Fruit fly (Drosophila melanogaster) whole organism, prepupa: ENCODE measurements around the gene Cp7Fa.

Experiments
- CG10669 ChIP-seq: fragments of 200-800 bp; sonication (Bioruptor generic); optimal IDR thresholded peaks from 3 replicates; lab custom pipeline; 2018; ENCODE audit warnings: missing biosample characterization, mild to moderate bottlenecking, missing genetic modification characterization, moderate library complexity
- CG11294 ChIP-seq: fragments of 200-800 bp; sonication (Bioruptor generic); IDR thresholded peaks from 2 replicates; pipeline ENCODE4 v1.3.6; 2022; ENCODE audit warnings: missing biosample characterization, missing genetic modification characterization
- CG11902 ChIP-seq: fragments of 200-800 bp; sonication (Bioruptor generic); optimal IDR thresholded peaks from 3 replicates; lab custom pipeline; 2016; ENCODE audit warnings: missing biosample characterization, missing genetic modification characterization
- CG15336 ChIP-seq: fragments of 200-800 bp; sonication (Bioruptor generic); IDR thresholded peaks from 2 replicates; pipeline ENCODE4 v1.3.6; 2022; ENCODE audit warnings: missing biosample characterization, missing genetic modification characterization
- CG1621 ChIP-seq: fragments of 200-800 bp; sonication (Bioruptor generic); optimal IDR thresholded peaks from 3 replicates; lab custom pipeline; 2018; ENCODE audit warnings: missing biosample characterization, mild to moderate bottlenecking, missing genetic modification characterization
- CG16779 ChIP-seq: fragments of 200-800 bp; sonication (Bioruptor generic); optimal IDR thresholded peaks from 3 replicates; lab custom pipeline; 2017; ENCODE audit warnings: missing biosample characterization, mild to moderate bottlenecking, missing genetic modification characterization
- CG3032 ChIP-seq: fragments of 200-800 bp; optimal IDR thresholded peaks from 2 replicates; lab custom pipeline; 2019; ENCODE audit warnings: missing biosample characterization, mild to moderate bottlenecking, missing genetic modification characterization, moderate library complexity
- CG31627 ChIP-seq: fragments of 200-800 bp; sonication (Bioruptor generic); optimal IDR thresholded peaks from 3 replicates; lab custom pipeline; 2016; ENCODE audit warnings: missing biosample characterization, missing genetic modification characterization
- CG32006 ChIP-seq: fragments of 200-800 bp; sonication (Bioruptor generic); optimal IDR thresholded peaks from 3 replicates; lab custom pipeline; 2017; ENCODE audit warnings: missing biosample characterization, mild to moderate bottlenecking, missing genetic modification characterization
- CG34406 ChIP-seq: fragments of 200-800 bp; sonication (Bioruptor generic); optimal IDR thresholded peaks from 3 replicates; lab custom pipeline; 2016; ENCODE audit warnings: missing biosample characterization, missing genetic modification characterization
- CG6163 ChIP-seq: fragments of 200-800 bp; sonication (Bioruptor generic); IDR thresholded peaks from 3 replicates; pipeline ENCODE4 v1.3.6; 2022; ENCODE audit warnings: missing biosample characterization, missing genetic modification characterization
- CG6276 ChIP-seq: fragments of 200-800 bp; sonication (Bioruptor generic); optimal IDR thresholded peaks from 2 replicates; lab custom pipeline; 2017; ENCODE audit warnings: missing biosample characterization, mild to moderate bottlenecking, missing genetic modification characterization
- CG6792 ChIP-seq: fragments of 200-800 bp; sonication (Bioruptor generic); optimal IDR thresholded peaks from 3 replicates; lab custom pipeline; 2016; ENCODE audit warnings: missing biosample characterization, missing genetic modification characterization
- CG6808 ChIP-seq: fragments of 200-800 bp; sonication (Bioruptor generic); optimal IDR thresholded peaks from 3 replicates; lab custom pipeline; 2017; ENCODE audit warnings: missing biosample characterization, missing genetic modification characterization, mild to moderate bottlenecking, moderate library complexity, missing genetic modification reagents
- CG6854 ChIP-seq: fragments of 200-800 bp; sonication (Bioruptor generic); optimal IDR thresholded peaks from 2 replicates; lab custom pipeline; 2017; ENCODE audit warnings: missing biosample characterization, mild to moderate bottlenecking, missing genetic modification characterization
- CG8319 ChIP-seq: fragments of 200-800 bp; sonication (Bioruptor generic); optimal IDR thresholded peaks from 3 replicates; lab custom pipeline; 2016; ENCODE audit warnings: missing biosample characterization, missing genetic modification characterization
- CG9139 ChIP-seq: fragments of 200-800 bp; sonication (Bioruptor generic); optimal IDR thresholded peaks from 3 replicates; lab custom pipeline; 2017; ENCODE audit warnings: missing biosample characterization, mild to moderate bottlenecking, missing genetic modification characterization
- Eip75B ChIP-seq: fragments of 200-800 bp; sonication (Bioruptor generic); optimal IDR thresholded peaks from 3 replicates; lab custom pipeline; 2016; ENCODE audit warnings: missing biosample characterization, missing genetic modification characterization
- Eip78C ChIP-seq: fragments of 200-800 bp; sonication (Bioruptor generic); peaks from one replicate; lab custom pipeline; 2016; ENCODE audit warnings: missing biosample characterization, missing genetic modification characterization
- Eip93F ChIP-seq: fragments of 200-800 bp; sonication (Bioruptor generic); optimal IDR thresholded peaks from 2 replicates; lab custom pipeline; 2016; ENCODE audit warnings: missing biosample characterization, mild to moderate bottlenecking, missing genetic modification characterization
- Ets21C ChIP-seq: fragments of 200-800 bp; sonication (Bioruptor generic); optimal IDR thresholded peaks from 3 replicates; lab custom pipeline; 2016; ENCODE audit warnings: missing biosample characterization, missing genetic modification characterization
- Ets96B ChIP-seq: fragments of 200-800 bp; optimal IDR thresholded peaks from 2 replicates; lab custom pipeline; 2019; ENCODE audit warnings: missing biosample characterization, mild to moderate bottlenecking, missing genetic modification characterization, moderate library complexity
- Hr38 ChIP-seq: sonication (Bioruptor generic); optimal IDR thresholded peaks from 2 replicates; lab custom pipeline; 2016; ENCODE audit warnings: missing biosample characterization, missing genetic modification characterization
- Hr39 ChIP-seq: fragments of 200-800 bp; sonication (Bioruptor generic); optimal IDR thresholded peaks from 2 replicates; lab custom pipeline; 2016; ENCODE audit warnings: missing biosample characterization, missing genetic modification characterization
- Hr4 ChIP-seq: fragments of 200-800 bp; sonication (Bioruptor generic); optimal IDR thresholded peaks from 3 replicates; lab custom pipeline; 2016; ENCODE audit warnings: missing biosample characterization, missing genetic modification characterization
- Lpt ChIP-seq: fragments of 200-800 bp; sonication (Bioruptor generic); optimal IDR thresholded peaks from 3 replicates; lab custom pipeline; 2016; ENCODE audit warnings: missing biosample characterization, missing genetic modification characterization
- Met ChIP-seq: fragments of 200-800 bp; sonication (Bioruptor generic); optimal IDR thresholded peaks from 3 replicates; lab custom pipeline; 2016; ENCODE audit warnings: missing biosample characterization, missing genetic modification characterization
- Smox ChIP-seq: fragments of 200-800 bp; sonication (Bioruptor generic); optimal IDR thresholded peaks from 3 replicates; lab custom pipeline; 2016; ENCODE audit warnings: missing biosample characterization, missing genetic modification characterization
- Sox102F ChIP-seq: fragments of 200-800 bp; sonication (Bioruptor generic); optimal IDR thresholded peaks from 2 replicates; lab custom pipeline; 2016; ENCODE audit warnings: missing biosample characterization, mild to moderate bottlenecking, missing genetic modification characterization
- Sox14 ChIP-seq: fragments of 200-800 bp; sonication (Bioruptor generic); optimal IDR thresholded peaks from 3 replicates; lab custom pipeline; 2016; ENCODE audit warnings: missing biosample characterization, missing genetic modification characterization
- Sox15 ChIP-seq: fragments of 200-800 bp; sonication (Bioruptor generic); optimal IDR thresholded peaks from 3 replicates; lab custom pipeline; 2016; ENCODE audit warnings: missing biosample characterization, missing genetic modification characterization
- acj6 ChIP-seq: fragments of 200-800 bp; sonication (Bioruptor generic); optimal IDR thresholded peaks from 3 replicates; lab custom pipeline; 2016; ENCODE audit warnings: missing biosample characterization, missing genetic modification characterization
- cyc ChIP-seq: fragments of 200-800 bp; sonication (Bioruptor generic); optimal IDR thresholded peaks from 3 replicates; lab custom pipeline; 2016; ENCODE audit warnings: missing biosample characterization, missing genetic modification characterization
- dac ChIP-seq: fragments of 200-800 bp; sonication (Bioruptor generic); optimal IDR thresholded peaks from 2 replicates; lab custom pipeline; 2017; ENCODE audit warnings: missing biosample characterization, mild to moderate bottlenecking, missing genetic modification characterization
- dsx ChIP-seq: fragments of 200-800 bp; optimal IDR thresholded peaks from 3 replicates; lab custom pipeline; 2019; ENCODE audit warnings: missing biosample characterization, mild to moderate bottlenecking, missing genetic modification characterization, moderate library complexity; ENCODE audit not compliant: poor library complexity, severe bottlenecking
- eg ChIP-seq: fragments of 200-800 bp; sonication (Bioruptor generic); IDR thresholded peaks from 3 replicates; pipeline ENCODE4 v1.3.6; 2022; ENCODE audit warnings: missing biosample characterization, missing genetic modification characterization
- fd59A ChIP-seq: fragments of 200-800 bp; sonication (Bioruptor generic); optimal IDR thresholded peaks from 2 replicates; lab custom pipeline; 2017; ENCODE audit warnings: missing biosample characterization, mild to moderate bottlenecking, missing genetic modification characterization, missing genetic modification reagents
- fd85E ChIP-seq: fragments of 200-800 bp; sonication (Bioruptor generic); optimal IDR thresholded peaks from 3 replicates; lab custom pipeline; 2016; ENCODE audit warnings: missing biosample characterization, missing genetic modification characterization
- lz ChIP-seq: fragments of 200-800 bp; sonication (Bioruptor generic); optimal IDR thresholded peaks from 3 replicates; lab custom pipeline; 2016; ENCODE audit warnings: missing biosample characterization, missing genetic modification characterization
- salr ChIP-seq, 2 experiments: fragments of 200-800 bp; sonication (Bioruptor generic); optimal IDR thresholded peaks; 3 replicates each; lab custom pipeline; 2016 to 2018; ENCODE audit warnings: missing biosample characterization in 2 of 2, missing genetic modification characterization in 2 of 2, mild to moderate bottlenecking in 1 of 2
- spab ChIP-seq: fragments of 200-800 bp; sonication (Bioruptor generic); optimal IDR thresholded peaks from 2 replicates; lab custom pipeline; 2017; ENCODE audit warnings: missing biosample characterization, mild to moderate bottlenecking, missing genetic modification characterization, missing genetic modification reagents
- svp ChIP-seq: fragments of 200-800 bp; sonication (Bioruptor generic); peaks from one replicate; lab custom pipeline; 2016; ENCODE audit warnings: missing biosample characterization, missing genetic modification characterization
- topi ChIP-seq: fragments of 200-800 bp; sonication (Bioruptor generic); optimal IDR thresholded peaks from 3 replicates; lab custom pipeline; 2016; ENCODE audit warnings: missing biosample characterization, missing genetic modification characterization
- vri ChIP-seq: fragments of 200-800 bp; sonication (Bioruptor generic); optimal IDR thresholded peaks from 3 replicates; lab custom pipeline; 2016; ENCODE audit warnings: missing biosample characterization, mild to moderate bottlenecking, missing genetic modification characterization

The Cp7Fa gene

DNA sequence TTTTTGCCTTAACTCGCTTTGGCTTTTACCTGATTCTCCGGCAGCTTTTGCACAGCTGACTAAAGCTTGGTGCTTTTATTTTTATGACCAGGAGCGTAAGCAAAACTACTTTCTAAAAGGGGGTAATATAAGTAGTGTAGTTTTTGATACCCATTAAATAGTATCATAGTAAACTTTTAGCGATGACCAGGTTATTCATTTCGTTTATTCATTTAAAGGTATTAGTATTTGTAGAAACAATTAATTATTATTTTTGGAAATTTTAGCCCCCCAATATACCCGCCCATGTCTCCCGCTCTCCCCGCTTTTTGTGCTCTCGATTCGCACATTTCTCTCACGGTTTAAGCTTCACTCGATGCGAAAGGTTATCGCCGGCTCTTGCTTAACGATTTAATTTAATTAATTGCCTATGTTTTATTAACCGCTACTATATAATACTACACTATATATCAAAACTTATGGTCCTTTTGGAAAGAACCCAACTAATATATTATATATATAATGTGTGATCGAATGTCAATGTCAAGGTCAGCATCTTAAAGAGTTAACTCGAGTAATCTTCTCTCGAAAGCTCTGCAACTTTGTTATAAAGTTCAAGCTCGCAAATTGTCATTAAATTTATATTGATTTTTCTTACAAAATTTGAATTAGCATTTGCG lies 6.2 kb upstream of the Cp7Fa start, which contains the start of gene Sptr (continued):
- TF ChIP-seq CG9139, result peak; percentile 92
- TF ChIP-seq Eip93F (GFP tag; lab: Kevin White, UChicago), result peak; percentile 82
- peak; percentile 76 to 85 for TF ChIP-seq salr (GFP tag; optimal IDR thresholded peaks at IDR 0.05; lab: Kevin White, UChicago)
- TF ChIP-seq cyc (GFP tag; lab: Kevin White, UChicago), result peak; percentile 92
- peak; percentile 93 for TF ChIP-seq CG32006 (GFP tag; lab: Kevin White, UChicago)
- peak; percentile 90 for TF ChIP-seq Hr4 (GFP tag; lab: Kevin White, UChicago)
- peak; percentile 96 for TF ChIP-seq CG6163 (GFP tag; lab: Robert Waterston, UW)
- TF ChIP-seq vri (GFP tag; lab: Kevin White, UChicago), result peak; percentile 93
- peak; percentile 96 for TF ChIP-seq topi (GFP tag; lab: Kevin White, UChicago)
- TF ChIP-seq dac, result peak; percentile 86
- TF ChIP-seq Eip78C, result peak; percentile 99
- peak; percentile 96 for TF ChIP-seq eg (GFP tag; lab: Robert Waterston, UW)
- TF ChIP-seq CG34406 (GFP tag; lab: Kevin White, UChicago), result peak; percentile 94
- TF ChIP-seq CG1621 (tag; lab: Kevin White, UChicago), result peak; percentile 91
- TF ChIP-seq Met (GFP tag; lab: Kevin White, UChicago), result peak; percentile 96
- no peak for TF ChIP-seq Hr38
- peak; percentile 89 for TF ChIP-seq fd59A
- peak; percentile 92 for TF ChIP-seq CG31627

DNA sequence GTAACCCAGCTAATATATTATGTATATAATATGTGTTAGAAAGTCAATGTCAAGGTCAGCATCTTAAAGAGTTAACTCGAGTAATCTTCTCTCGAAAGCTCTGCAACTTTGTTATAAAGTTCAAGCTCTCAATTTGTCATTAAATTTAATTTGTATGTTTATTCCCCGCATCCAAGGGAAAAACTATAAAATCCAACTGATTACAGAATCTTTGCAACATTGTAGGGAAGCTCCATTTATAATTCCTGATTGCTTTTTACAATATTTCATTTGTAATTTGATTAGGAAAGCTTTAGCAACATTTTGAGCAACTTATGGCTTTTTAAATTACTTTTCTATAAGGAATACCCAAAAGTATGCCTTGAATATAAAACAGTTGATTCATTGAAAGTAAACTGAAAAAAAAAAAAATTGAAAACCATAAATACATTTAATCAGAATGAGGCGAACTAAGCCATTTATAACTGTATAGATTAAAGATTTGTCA lies 3.9 kb upstream of the Cp7Fa start:
- TF ChIP-seq dsx (GFP tag; lab: Kevin White, UChicago), result peak; percentile 97
- peak; percentile 4 for TF ChIP-seq Eip78C
- TF ChIP-seq Smox (GFP tag; lab: Kevin White, UChicago), result no peak
- TF ChIP-seq, all 60 proteins: peak for 2

DNA sequence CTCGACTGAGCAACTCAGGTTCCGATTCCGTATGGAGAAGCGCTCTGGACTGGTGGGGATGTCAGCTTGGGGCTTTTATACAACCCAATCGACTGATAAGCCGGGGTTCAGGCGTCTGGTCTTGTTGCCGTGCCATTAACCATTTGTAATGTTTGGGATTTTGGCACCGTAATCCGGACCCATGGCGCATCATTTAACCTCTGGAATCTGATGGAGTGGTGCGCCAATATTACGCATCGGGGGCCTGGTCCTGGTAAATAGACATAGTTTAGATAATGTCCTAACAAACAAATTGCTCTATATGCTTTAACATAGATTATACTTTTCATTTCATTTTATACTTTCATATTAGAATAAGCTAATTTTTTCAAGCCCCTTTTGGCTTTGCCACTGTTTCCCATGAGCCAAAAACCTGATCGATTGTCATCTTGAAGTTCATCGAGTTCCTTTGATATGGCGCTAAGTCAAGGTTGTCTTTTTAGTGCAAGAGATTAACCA lies 1.7 kb upstream of the Cp7Fa start, which contains the start of gene CG12116:
CG12116 (minus strand) TSS at position 51 of the 498 bp plus-strand sequence.
- TF ChIP-seq Hr4 (GFP tag; lab: Kevin White, UChicago), result no peak
- TF ChIP-seq topi (GFP tag; lab: Kevin White, UChicago), result no peak
- no peak for TF ChIP-seq CG6792 (GFP tag; lab: Kevin White, UChicago)
- TF ChIP-seq CG15336 (GFP tag; lab: Robert Waterston, UW), result no peak
- no peak for TF ChIP-seq fd85E (GFP tag; lab: Kevin White, UChicago)
- peak; percentile 18 for TF ChIP-seq Sox102F
- TF ChIP-seq lz (GFP tag; lab: Kevin White, UChicago), result no peak
- TF ChIP-seq CG6163 (GFP tag; lab: Robert Waterston, UW), result no peak
- TF ChIP-seq fd59A, result no peak
- TF ChIP-seq CG6808, result no peak
- TF ChIP-seq Sox14 (GFP tag; lab: Kevin White, UChicago), result no peak
- TF ChIP-seq svp, result peak; percentile 98
- TF ChIP-seq Hr38, result no peak
- no peak for TF ChIP-seq CG8319
- no peak for TF ChIP-seq CG11294 (GFP tag; lab: Robert Waterston, UW)
- peak; percentile 13 for TF ChIP-seq Met (GFP tag; lab: Kevin White, UChicago)
- no peak for TF ChIP-seq CG6276 (GFP tag; lab: Kevin White, UChicago)
- TF ChIP-seq Sox15 (GFP tag; lab: Kevin White, UChicago), result no peak
- no peak for TF ChIP-seq Ets96B (tag; lab: Kevin White, UChicago)
- TF ChIP-seq Smox (GFP tag; lab: Kevin White, UChicago), result peak; percentile 18
- no peak for TF ChIP-seq CG1621 (tag; lab: Kevin White, UChicago)
- no peak for TF ChIP-seq spab (GFP tag; lab: Kevin White, UChicago)
- no peak for TF ChIP-seq Eip75B (GFP tag; lab: Kevin White, UChicago)
- no peak for TF ChIP-seq CG9139
- TF ChIP-seq Hr39, result peak; percentile 24
- TF ChIP-seq CG6854 (GFP tag; lab: Kevin White, UChicago), result no peak
- peak; percentile 7 for TF ChIP-seq CG31627
- no peak for TF ChIP-seq CG10669 (GFP tag; lab: Kevin White, UChicago)
- TF ChIP-seq Eip93F (GFP tag; lab: Kevin White, UChicago), result no peak
- TF ChIP-seq salr (GFP tag; optimal IDR thresholded peaks at IDR 0.05; lab: Kevin White, UChicago), result no peak
- TF ChIP-seq CG16779 (tag; lab: Kevin White, UChicago), result no peak
- no peak for TF ChIP-seq CG32006 (GFP tag; lab: Kevin White, UChicago)
- TF ChIP-seq acj6 (GFP tag; lab: Kevin White, UChicago), result no peak
- no peak for TF ChIP-seq Lpt (GFP tag; lab: Kevin White, UChicago)
- TF ChIP-seq CG3032 (tag; lab: Kevin White, UChicago), result no peak
- TF ChIP-seq Ets21C, result no peak
- no peak for TF ChIP-seq CG11902 (GFP tag; lab: Kevin White, UChicago)
- TF ChIP-seq, all 60 proteins: peak for 6
